Worm (Caenorhabditis elegans) whole organism, late embryonic: ENCODE data around the gene M01G5.1.
A peak's percentile ranks its signal among the peaks of the same experiment; 100 is the strongest.

Experiments used
- K09A11.1 ChIP-seq: sonication (generic microtip); optimal IDR thresholded peaks from 2 replicates; lab custom pipeline; 2017; ENCODE audit warnings: antibody characterized with exemption, mild to moderate bottlenecking, missing genetic modification characterization, missing compliant biosample characterization; ENCODE audit not compliant: insufficient read depth
- ceh-14 ChIP-seq: sonication (generic microtip); optimal IDR thresholded peaks from 2 replicates; lab custom pipeline; 2016; ENCODE audit warnings: missing genotype, missing genetic modification characterization, missing compliant biosample characterization
- ceh-18 ChIP-seq: sonication (generic microtip); optimal IDR thresholded peaks from 2 replicates; lab custom pipeline; 2016; ENCODE audit warnings: missing genetic modification characterization, missing compliant biosample characterization
- ceh-22 ChIP-seq: sonication (generic microtip); optimal IDR thresholded peaks from 2 replicates; lab custom pipeline; 2017; ENCODE audit warnings: missing biosample characterization, missing genetic modification characterization
- ceh-24 ChIP-seq: sonication (generic microtip); optimal IDR thresholded peaks from 2 replicates; lab custom pipeline; 2016; ENCODE audit warnings: mild to moderate bottlenecking, missing genetic modification characterization, missing compliant biosample characterization
- ceh-30 ChIP-seq: fragments of 150-350 bp; optimal IDR thresholded peaks from 2 replicates; lab custom pipeline; 2014; ENCODE audit warnings: missing biosample characterization, missing genetic modification characterization
- ceh-31 ChIP-seq: sonication (generic microtip); optimal IDR thresholded peaks from 2 replicates; lab custom pipeline; 2016; ENCODE audit warnings: missing genetic modification characterization, missing compliant biosample characterization
- ceh-34 ChIP-seq: sonication (generic microtip); optimal IDR thresholded peaks from 2 replicates; lab custom pipeline; 2016; ENCODE audit warnings: mild to moderate bottlenecking, missing genetic modification characterization, missing compliant biosample characterization
- ceh-45 ChIP-seq: fragments of 200-800 bp; sonication (Bioruptor generic); IDR thresholded peaks from 2 replicates; pipeline ENCODE4 v1.3.6; 2022; ENCODE audit warnings: missing genetic modification reagents, missing genetic modification characterization, missing compliant biosample characterization
- ceh-6 ChIP-seq: fragments of 200-800 bp; sonication (Bioruptor generic); optimal IDR thresholded peaks from 2 replicates; lab custom pipeline; 2018; ENCODE audit warnings: mild to moderate bottlenecking, missing genetic modification characterization, missing compliant biosample characterization
- dve-1 ChIP-seq: sonication (generic microtip); optimal IDR thresholded peaks from 2 replicates; lab custom pipeline; 2017; ENCODE audit warnings: antibody characterized with exemption, mild to moderate bottlenecking, missing genetic modification characterization, missing compliant biosample characterization
- fax-1 ChIP-seq: sonication (generic microtip); optimal IDR thresholded peaks from 2 replicates; lab custom pipeline; 2016; ENCODE audit warnings: missing genotype, missing genetic modification characterization, missing compliant biosample characterization
- gmeb-2 ChIP-seq: sonication (generic microtip); optimal IDR thresholded peaks from 2 replicates; lab custom pipeline; 2016; ENCODE audit warnings: missing genetic modification characterization, inconsistent platforms, missing compliant biosample characterization
- hlh-13 ChIP-seq: fragments of 200-800 bp; sonication (Bioruptor generic); optimal IDR thresholded peaks from 2 replicates; lab custom pipeline; 2018; ENCODE audit warnings: mild to moderate bottlenecking, missing genetic modification characterization, missing compliant biosample characterization
- hlh-30 ChIP-seq: sonication (generic microtip); optimal IDR thresholded peaks from 2 replicates; lab custom pipeline; 2017; ENCODE audit warnings: antibody characterized with exemption, missing genetic modification characterization, missing compliant biosample characterization; ENCODE audit not compliant: insufficient read depth
- hlh-8 ChIP-seq: sonication (generic microtip); optimal IDR thresholded peaks from 2 replicates; lab custom pipeline; 2016; ENCODE audit warnings: missing genotype, missing genetic modification characterization, missing compliant biosample characterization
- lin-11 ChIP-seq: fragments of 200-800 bp; sonication (Bioruptor generic); optimal IDR thresholded peaks from 2 replicates; lab custom pipeline; 2018; ENCODE audit warnings: mild to moderate bottlenecking, missing genetic modification characterization, missing compliant biosample characterization
- mec-3 ChIP-seq: sonication (generic microtip); optimal IDR thresholded peaks from 2 replicates; lab custom pipeline; 2016; ENCODE audit warnings: borderline replicate concordance, missing genetic modification characterization, missing compliant biosample characterization
- nfya-1 ChIP-seq: sonication (generic microtip); optimal IDR thresholded peaks from 2 replicates; lab custom pipeline; 2017; ENCODE audit warnings: missing genetic modification characterization, mild to moderate bottlenecking, missing compliant biosample characterization, antibody characterized with exemption, moderate library complexity
- nhr-11 ChIP-seq: fragments of 150-350 bp; optimal IDR thresholded peaks from 2 replicates; lab custom pipeline; 2014; ENCODE audit warnings: missing biosample characterization, missing genetic modification characterization
- npax-4 ChIP-seq: sonication (generic microtip); optimal IDR thresholded peaks from 2 replicates; lab custom pipeline; 2016; ENCODE audit warnings: missing genetic modification characterization, missing compliant biosample characterization
- odd-2 ChIP-seq: sonication (generic microtip); optimal IDR thresholded peaks from 2 replicates; lab custom pipeline; 2017; ENCODE audit warnings: antibody characterized with exemption, mild to moderate bottlenecking, missing genetic modification characterization, missing compliant biosample characterization
- pha-2 ChIP-seq: sonication (generic microtip); optimal IDR thresholded peaks from 2 replicates; lab custom pipeline; 2017; ENCODE audit warnings: mild to moderate bottlenecking, missing genetic modification characterization, missing compliant biosample characterization
- pqm-1 ChIP-seq: sonication (generic microtip); optimal IDR thresholded peaks from 2 replicates; lab custom pipeline; 2016; ENCODE audit warnings: missing genetic modification characterization, missing compliant biosample characterization
- pros-1 ChIP-seq: fragments of 150-350 bp; optimal IDR thresholded peaks from 2 replicates; lab custom pipeline; 2014; ENCODE audit warnings: missing biosample characterization, missing genetic modification reagents, missing genetic modification characterization
- ref-2 ChIP-seq: sonication (generic microtip); optimal IDR thresholded peaks from 2 replicates; lab custom pipeline; 2016; ENCODE audit warnings: missing genetic modification characterization, missing compliant biosample characterization
- sdc-2 ChIP-seq: sonication (generic microtip); optimal IDR thresholded peaks from 2 replicates; lab custom pipeline; 2016; ENCODE audit warnings: missing genotype, missing genetic modification characterization, missing compliant biosample characterization
- sox-4 ChIP-seq: sonication (generic microtip); optimal IDR thresholded peaks from 2 replicates; lab custom pipeline; 2017; ENCODE audit warnings: mild to moderate bottlenecking, missing genetic modification characterization, inconsistent platforms, missing compliant biosample characterization
- syd-9 ChIP-seq: sonication (generic microtip); optimal IDR thresholded peaks from 2 replicates; lab custom pipeline; 2016; ENCODE audit warnings: mild to moderate bottlenecking, missing genetic modification characterization, moderate library complexity, missing compliant biosample characterization
- tbx-7 ChIP-seq: sonication (generic microtip); optimal IDR thresholded peaks from 2 replicates; lab custom pipeline; 2016; ENCODE audit warnings: missing genotype, missing genetic modification characterization, missing compliant biosample characterization
- unc-42 ChIP-seq: sonication (generic microtip); optimal IDR thresholded peaks from 2 replicates; lab custom pipeline; 2016; ENCODE audit warnings: missing genotype, missing genetic modification characterization, missing compliant biosample characterization
- zip-5 ChIP-seq: sonication (generic microtip); optimal IDR thresholded peaks from 2 replicates; lab custom pipeline; 2016; ENCODE audit warnings: missing genetic modification characterization, missing compliant biosample characterization
- ztf-16 ChIP-seq: sonication (generic microtip); optimal IDR thresholded peaks from 2 replicates; lab custom pipeline; 2017; ENCODE audit warnings: missing genetic modification characterization, missing compliant biosample characterization

The M01G5.1 gene

ce11 chrIII:1495863-1496445 lies at the start of gene M01G5.1, which contains the start of gene ave-1:
Gene M01G5.1 (plus strand): TSS chrIII:1496401.
Gene ave-1 (minus strand): TSS chrIII:1495975.
- TF ChIP-seq nfya-1 (tag; lab: Kevin White, UChicago) (peak; percentile 37), unc-42 (tag; lab: Kevin White, UChicago) (peak; percentile 72), dve-1 (tag; lab: Kevin White, UChicago) (no peak)

DNA sequence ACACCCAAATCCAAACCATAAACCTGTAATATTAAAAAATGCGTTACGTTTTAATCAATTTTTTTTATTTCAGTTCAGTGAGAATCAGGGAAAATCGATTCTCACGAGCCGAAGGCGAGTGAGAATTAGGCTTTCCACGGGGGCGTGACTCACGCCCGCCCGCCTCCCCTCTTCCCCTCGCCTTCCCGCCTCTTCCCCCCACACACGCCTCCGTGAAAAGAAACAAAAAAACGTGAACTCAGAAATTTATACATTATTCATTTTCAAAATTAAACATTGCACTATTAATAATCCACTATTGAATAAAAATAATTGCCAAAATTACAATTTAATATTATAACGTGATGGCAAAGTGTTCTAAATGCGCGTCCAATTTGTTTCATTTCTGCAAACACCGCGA lies 49.5 kb upstream of the M01G5.1 start:
- TF ChIP-seq sdc-2 (no peak), pros-1 (tag; lab: Kevin White, UChicago) (no peak), fax-1 (tag; lab: Kevin White, UChicago) (no peak), hlh-8 (tag; lab: Kevin White, UChicago) (no peak), ztf-16 (tag; lab: Kevin White, UChicago) (no peak), ceh-24 (tag; lab: Kevin White, UChicago) (no peak), ceh-6 (GFP tag; lab: Kevin White, UChicago) (no peak), mec-3 (no peak), K09A11.1 (tag; lab: Kevin White, UChicago) (no peak), syd-9 (no peak), odd-2 (no peak), tbx-7 (tag; lab: Kevin White, UChicago) (no peak), ceh-45 (GFP tag; lab: Robert Waterston, UW) (no peak), hlh-13 (GFP tag; lab: Kevin White, UChicago) (no peak), pqm-1 (tag; lab: Kevin White, UChicago) (no peak)

ce11 chrIII:1455674-1456073 lies 40.5 kb upstream of the M01G5.1 start, which contains the start of gene Y82E9BR.17:
Gene Y82E9BR.17 (minus strand): TSS chrIII:1455774.
- TF ChIP-seq ref-2 (tag; lab: Kevin White, UChicago) = no peak
- no peak for TF ChIP-seq ceh-31
- TF ChIP-seq hlh-30 (tag; lab: Kevin White, UChicago) = no peak
- TF ChIP-seq nhr-11 (tag; lab: Kevin White, UChicago) = no peak
- TF ChIP-seq sox-4 (tag; lab: Kevin White, UChicago) = no peak
- no peak for TF ChIP-seq tbx-7 (tag; lab: Kevin White, UChicago)
- TF ChIP-seq ceh-34 (tag; lab: Kevin White, UChicago) = no peak
- no peak for TF ChIP-seq ceh-24 (tag; lab: Kevin White, UChicago)
- no peak for TF ChIP-seq unc-42 (tag; lab: Kevin White, UChicago)
- TF ChIP-seq lin-11 = no peak
- TF ChIP-seq gmeb-2 (tag; lab: Kevin White, UChicago) = no peak
- no peak for TF ChIP-seq hlh-13 (GFP tag; lab: Kevin White, UChicago)
- TF ChIP-seq npax-4 (tag; lab: Kevin White, UChicago) = no peak
- no peak for TF ChIP-seq pha-2 (tag; lab: Kevin White, UChicago)
- no peak for TF ChIP-seq ceh-18 (tag; lab: Kevin White, UChicago)

- TF ChIP-seq ceh-22 (tag; lab: Kevin White, UChicago) = no peak
- TF ChIP-seq pqm-1 (tag; lab: Kevin White, UChicago) = no peak
- TF ChIP-seq hlh-30 (tag; lab: Kevin White, UChicago) = no peak
- TF ChIP-seq ceh-18 (tag; lab: Kevin White, UChicago) = no peak
- no peak for TF ChIP-seq dve-1 (tag; lab: Kevin White, UChicago)
- no peak for TF ChIP-seq zip-5
- no peak for TF ChIP-seq unc-42 (tag; lab: Kevin White, UChicago)
- no peak for TF ChIP-seq ceh-45 (GFP tag; lab: Robert Waterston, UW)
- no peak for TF ChIP-seq sdc-2
- no peak for TF ChIP-seq ceh-30
- TF ChIP-seq mec-3 = no peak
- TF ChIP-seq ceh-24 (tag; lab: Kevin White, UChicago) = no peak
- TF ChIP-seq tbx-7 (tag; lab: Kevin White, UChicago) = no peak
- no peak for TF ChIP-seq npax-4 (tag; lab: Kevin White, UChicago)
- no peak for TF ChIP-seq ceh-14 (tag; lab: Kevin White, UChicago)
These were observed 39.3 kb upstream of the M01G5.1 start for ce11 chrIII:1456859-1457258.
